Worm (Caenorhabditis elegans): ENCODE results near the gene W07A12.8.

ce11 chrII:9131363-9131762 lies 34.2 kb downstream of the W07A12.8 start, which contains the start of gene C16D2.1:
- TF ChIP-seq dao-5 (tag; optimal IDR thresholded peaks at IDR 0.05) (no peak), him-1 (tag; optimal IDR thresholded peaks at IDR 0.05) (no peak), W03F9.2 (tag; optimal IDR thresholded peaks at IDR 0.05) (no peak)

Measured in whole organism, L4/young adult.